Fruit fly (Drosophila melanogaster) whole organism, embryonic: Measurements from ENCODE around the gene Pgant8.

Experiments
- B-H1 ChIP-seq: fragments of 200-800 bp; sonication (Bioruptor generic); IDR thresholded peaks from 3 replicates; pipeline ENCODE4 v1.3.6; 2022; ENCODE audit warnings: missing biosample characterization, missing genetic modification characterization
- CG11093 ChIP-seq: fragments of 200-800 bp; sonication (Bioruptor generic); IDR thresholded peaks from 3 replicates; pipeline ENCODE4 v1.3.6; 2022; ENCODE audit warnings: missing biosample characterization, missing genetic modification characterization
- CG12391 ChIP-seq: fragments of 200-800 bp; sonication (Bioruptor generic); optimal IDR thresholded peaks from 3 replicates; lab custom pipeline; 2018; ENCODE audit warnings: missing biosample characterization, mild to moderate bottlenecking, missing genetic modification characterization, moderate library complexity
- CG8765 ChIP-seq: fragments of 200-800 bp; sonication (Bioruptor generic); IDR thresholded peaks from 2 replicates; pipeline ENCODE4 v1.3.6; 2022; ENCODE audit warnings: missing biosample characterization, missing genetic modification characterization
- CHES-1-like ChIP-seq: fragments of 200-800 bp; sonication (Bioruptor generic); optimal IDR thresholded peaks from 2 replicates; lab custom pipeline; 2016; ENCODE audit warnings: missing biosample characterization, missing genetic modification characterization
- Hr39 ChIP-seq: fragments of >200 bp; optimal IDR thresholded peaks from 2 replicates; lab custom pipeline; 2017
- Max ChIP-seq: fragments of 200-800 bp; sonication (Bioruptor generic); optimal IDR thresholded peaks from 2 replicates; lab custom pipeline; 2016; ENCODE audit warnings: missing biosample characterization, mild to moderate bottlenecking, missing genetic modification characterization
- Nf-YB ChIP-seq: fragments of 200-800 bp; sonication (Bioruptor generic); optimal IDR thresholded peaks from 3 replicates; lab custom pipeline; 2019; ENCODE audit warnings: missing biosample characterization, mild to moderate bottlenecking, missing genetic modification characterization, moderate library complexity
- Ravus ChIP-seq: fragments of 200-800 bp; sonication (Bioruptor generic); IDR thresholded peaks from 2 replicates; pipeline ENCODE4 v1.3.6; 2022; ENCODE audit warnings: missing biosample characterization, missing genetic modification characterization
- dm ChIP-seq: fragments of 200-800 bp; sonication (Bioruptor generic); optimal IDR thresholded peaks from 3 replicates; lab custom pipeline; 2016; ENCODE audit warnings: missing biosample characterization, missing genetic modification characterization
- dpn ChIP-seq, 2 experiments: fragments of 200-800 bp; sonication (Bioruptor generic); optimal IDR thresholded peaks; 3 replicates each; lab custom pipeline; 2016; ENCODE audit warnings: missing biosample characterization in 2 of 2, missing genetic modification characterization in 2 of 2
- knrl ChIP-seq: fragments of 200-800 bp; sonication (Bioruptor generic); IDR thresholded peaks from 3 replicates; pipeline ENCODE4 v1.3.6; 2022; ENCODE audit warnings: missing biosample characterization, missing genetic modification characterization; ENCODE audit not compliant: partially characterized antibody
- org-1 ChIP-seq: fragments of 200-800 bp; sonication (Bioruptor generic); optimal IDR thresholded peaks from 2 replicates; lab custom pipeline; 2017; ENCODE audit warnings: missing biosample characterization, missing genetic modification characterization

- TF ChIP-seq Hr39 (lab: Kevin White, UChicago) (no peak), B-H1 (GFP tag; lab: Robert Waterston, UW) (no peak), CHES-1-like (GFP tag; lab: Kevin White, UChicago) (no peak), CG11093 (GFP tag; lab: Robert Waterston, UW) (no peak), Ravus (no peak), knrl (GFP tag; lab: Robert Waterston, UW) (no peak), CG8765 (GFP tag; lab: Robert Waterston, UW) (no peak), dm (GFP tag; lab: Kevin White, UChicago) (no peak), org-1 (no peak), Max (GFP tag; lab: Kevin White, UChicago) (no peak), Nf-YB (GFP tag; lab: Kevin White, UChicago) (no peak), dpn (GFP tag; optimal IDR thresholded peaks at IDR 0.05; lab: Kevin White, UChicago) (no peak), CG12391 (tag; lab: Kevin White, UChicago) (no peak)
These were observed 22.1 kb upstream of the Pgant8 start, which contains the start of gene CG43082 for dm6 chr3L:15661567-15661966.
